Worm (Caenorhabditis elegans) whole organism, L4/young adult: ENCODE results near the gene str-8.

Experiments
- W03F9.2 ChIP-seq: fragments of 150-350 bp; optimal IDR thresholded peaks from 2 replicates; lab custom pipeline; 2014; ENCODE audit warnings: missing biosample characterization, missing genetic modification characterization
- dao-5 ChIP-seq: sonication (generic microtip); optimal IDR thresholded peaks from 2 replicates; lab custom pipeline; 2016; ENCODE audit warnings: missing genotype, missing genetic modification characterization, moderate library complexity, missing compliant biosample characterization
- him-1 ChIP-seq: sonication (generic microtip); optimal IDR thresholded peaks from 2 replicates; lab custom pipeline; 2016; ENCODE audit warnings: missing genotype, missing genetic modification reagents, missing genetic modification characterization, missing compliant biosample characterization

- TF ChIP-seq W03F9.2 (no peak), him-1 (no peak), dao-5 (no peak)
These were observed 35.3 kb upstream of the str-8 start, which contains the start of gene Y6E2A.7 for ce11 chrV:15719570-15719969.
